Worm (Caenorhabditis elegans): ENCODE results near the gene nhr-98.

The nhr-98 gene

DNA sequence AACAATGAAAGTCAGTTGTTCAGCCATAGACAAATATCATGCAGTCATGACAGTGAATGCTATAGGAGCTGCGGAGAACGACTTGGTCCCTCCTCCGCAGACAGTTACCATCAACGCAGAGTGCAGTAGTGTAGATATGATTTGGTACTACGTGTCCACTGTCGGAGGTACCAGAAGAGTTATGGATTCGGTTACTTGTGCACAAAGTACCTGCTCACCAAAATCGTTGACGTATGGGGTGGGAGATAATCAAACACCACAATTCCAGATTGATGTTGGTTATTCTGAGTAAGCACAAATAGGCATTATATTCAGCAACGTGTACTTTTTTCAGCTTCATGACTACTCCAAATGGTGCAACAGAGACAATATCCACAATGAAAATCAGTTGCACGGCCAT is 20.7 kb upstream of the nhr-98 start:
- TF ChIP-seq ceh-91 (GFP tag; IDR thresholded peaks at IDR 0.05) (no peak), attf-3 (GFP tag; conservative IDR thresholded peaks at IDR 0.05) (no peak), mel-28 (tag; optimal IDR thresholded peaks at IDR 0.05; ENCODE audit: borderline replicate concordance) (no peak), unc-130 (GFP tag; optimal IDR thresholded peaks at IDR 0.05) (no peak), gei-17 (GFP tag; optimal IDR thresholded peaks at IDR 0.05) (no peak), tlf-1 (GFP tag; optimal IDR thresholded peaks at IDR 0.05) (no peak), snpc-1.3 (tag; optimal IDR thresholded peaks at IDR 0.05; ENCODE audit: insufficient read depth) (no peak), egl-44 (GFP tag; IDR thresholded peaks at IDR 0.05) (no peak), B0336.3 (GFP tag; IDR thresholded peaks at IDR 0.05) (no peak), nfya-1 (tag; optimal IDR thresholded peaks at IDR 0.05; ENCODE audit: borderline replicate concordance, insufficient read depth) (no peak), ztf-25 (GFP tag; IDR thresholded peaks at IDR 0.05) (no peak), cebp-1 (GFP tag; IDR thresholded peaks at IDR 0.05) (no peak), cebp-1 (tag; optimal IDR thresholded peaks at IDR 0.05) (no peak), ekl-4 (GFP tag; IDR thresholded peaks at IDR 0.05) (no peak)

DNA sequence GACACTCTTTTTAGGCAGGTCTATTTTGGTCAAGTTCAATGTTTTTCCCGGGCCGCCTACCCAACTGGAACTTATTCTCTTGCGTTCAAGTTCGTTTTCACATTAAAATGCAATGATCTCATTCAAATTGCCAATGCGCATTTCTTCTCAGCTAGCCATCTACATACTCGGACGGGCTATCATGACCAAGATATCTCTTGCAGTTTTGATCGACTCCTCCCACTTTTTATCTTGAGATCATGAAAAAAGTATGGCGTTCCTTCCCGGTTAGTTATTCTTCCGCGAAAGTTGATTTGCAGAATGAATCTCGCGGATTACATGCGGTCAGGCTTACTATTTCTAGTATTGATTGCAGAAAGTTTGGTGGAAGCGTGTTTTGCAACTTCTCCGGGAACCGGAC is 19.8 kb upstream of the nhr-98 start, which contains the start of gene B0554.2:
TSS of gene B0554.2 (plus strand) at position 301 of the 400 bp plus-strand sequence.
- TF ChIP-seq rcor-1 (GFP tag; IDR thresholded peaks at IDR 0.05) (no peak), athp-1 (tag; optimal IDR thresholded peaks at IDR 0.05) (no peak), T26A5.8 (tag; optimal IDR thresholded peaks at IDR 0.05) (no peak), F55B11.4 (tag; optimal IDR thresholded peaks at IDR 0.05; ENCODE audit: borderline replicate concordance, insufficient read depth) (no peak), ceh-27 (GFP tag; optimal IDR thresholded peaks at IDR 0.05) (no peak), him-1 (tag; optimal IDR thresholded peaks at IDR 0.05) (no peak), aptf-2 (GFP tag; conservative IDR thresholded peaks at IDR 0.05) (no peak), ztf-22 (GFP tag; optimal IDR thresholded peaks at IDR 0.05) (no peak), attf-6 (GFP tag; IDR thresholded peaks at IDR 0.05) (no peak), hmg-1.2 (GFP tag; IDR thresholded peaks at IDR 0.05) (no peak), C17E4.6 (GFP tag; IDR thresholded peaks at IDR 0.05) (no peak), dox-1 (GFP tag; IDR thresholded peaks at IDR 0.05) (no peak), ets-4 (GFP tag; optimal IDR thresholded peaks at IDR 0.05) (no peak), mes-4 (tag; optimal IDR thresholded peaks at IDR 0.05) (no peak), lsy-27 (tag; optimal IDR thresholded peaks at IDR 0.05; ENCODE audit: borderline replicate concordance, insufficient read depth) (no peak)

DNA sequence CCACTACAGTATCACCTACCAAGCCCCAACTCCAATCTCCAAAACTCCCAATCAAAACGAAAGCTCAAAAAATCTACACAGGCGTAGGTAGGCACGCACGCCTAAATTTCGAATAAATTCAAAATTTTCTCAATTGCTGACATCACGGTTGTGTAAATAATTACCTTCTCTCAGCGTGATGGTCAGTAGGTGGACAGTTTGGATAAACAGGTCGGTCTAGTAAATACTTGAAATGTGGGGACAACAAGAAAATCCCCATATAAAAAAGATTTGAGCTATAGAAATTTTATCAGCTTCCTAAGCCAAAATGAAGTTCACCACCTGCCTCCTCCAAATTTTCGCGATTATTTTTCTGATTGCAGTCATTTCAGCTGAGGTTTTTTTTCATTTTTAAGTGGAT is 15.6 kb upstream of the nhr-98 start, which contains the start of gene B0554.1:
TSS of gene B0554.1 (plus strand) at position 301 of the 400 bp plus-strand sequence.
- no peak for TF ChIP-seq F49E8.2 (tag; optimal IDR thresholded peaks at IDR 0.05; ENCODE audit: insufficient read depth)
- TF ChIP-seq F23B12.7 (tag; optimal IDR thresholded peaks at IDR 0.05; ENCODE audit: insufficient read depth), result no peak
- TF ChIP-seq F33H1.4 (GFP tag; IDR thresholded peaks at IDR 0.05), result no peak
- no peak for TF ChIP-seq B0035.1 (tag; optimal IDR thresholded peaks at IDR 0.05)
- no peak for TF ChIP-seq efl-1 (GFP tag; optimal IDR thresholded peaks at IDR 0.05)
- no peak for TF ChIP-seq dpl-1 (GFP tag; optimal IDR thresholded peaks at IDR 0.05)
- no peak for TF ChIP-seq nhr-179 (tag; optimal IDR thresholded peaks at IDR 0.05)
- TF ChIP-seq ZK185.1 (tag; optimal IDR thresholded peaks at IDR 0.05; ENCODE audit: poor library complexity, severe bottlenecking), result no peak

All from whole organism, young adult.